Worm (Caenorhabditis elegans) whole organism, early embryonic: Measurements from ENCODE around the gene klf-2.

Experiments
- B0310.2 ChIP-seq: sonication (generic microtip); optimal IDR thresholded peaks from 2 replicates; lab custom pipeline; 2016; ENCODE audit warnings: mild to moderate bottlenecking, missing genetic modification characterization, missing compliant biosample characterization
- ama-1 ChIP-seq: fragments of 150-350 bp; optimal IDR thresholded peaks from 2 replicates; lab custom pipeline; 2014
- ceh-13 ChIP-seq: fragments of 200-800 bp; sonication (Bioruptor generic); optimal IDR thresholded peaks from 2 replicates; lab custom pipeline; 2018; ENCODE audit warnings: mild to moderate bottlenecking, missing genetic modification characterization, missing compliant biosample characterization
- ceh-36 ChIP-seq: sonication (generic microtip); optimal IDR thresholded peaks from 2 replicates; lab custom pipeline; 2016; ENCODE audit warnings: missing genetic modification characterization, inconsistent platforms, missing compliant biosample characterization
- flt-1 ChIP-seq: fragments of 200-800 bp; sonication (Bioruptor generic); IDR thresholded peaks from 2 replicates; pipeline ENCODE4 v1.3.6; 2022; ENCODE audit warnings: missing genetic modification characterization, missing compliant biosample characterization
- hmbx-1 ChIP-seq: sonication (generic microtip); optimal IDR thresholded peaks from 2 replicates; lab custom pipeline; 2016; ENCODE audit warnings: mild to moderate bottlenecking, missing genetic modification characterization, missing compliant biosample characterization
- hmg-4 ChIP-seq: fragments of 200-800 bp; sonication (Bioruptor generic); optimal IDR thresholded peaks from 2 replicates; lab custom pipeline; 2018; ENCODE audit warnings: mild to moderate bottlenecking, missing genetic modification characterization, missing compliant biosample characterization
- hnd-1 ChIP-seq: sonication (generic microtip); optimal IDR thresholded peaks from 2 replicates; lab custom pipeline; 2016; ENCODE audit warnings: missing genetic modification characterization, missing compliant biosample characterization
- sea-1 ChIP-seq: fragments of 200-800 bp; sonication (Bioruptor generic); conservative IDR thresholded peaks from 2 replicates; pipeline ENCODE4 v1.3.6; 2022; ENCODE audit warnings: missing genetic modification characterization, missing compliant biosample characterization
- tra-4 ChIP-seq: sonication (generic microtip); optimal IDR thresholded peaks from 2 replicates; lab custom pipeline; 2017; ENCODE audit warnings: missing genetic modification characterization, missing compliant biosample characterization

DNA sequence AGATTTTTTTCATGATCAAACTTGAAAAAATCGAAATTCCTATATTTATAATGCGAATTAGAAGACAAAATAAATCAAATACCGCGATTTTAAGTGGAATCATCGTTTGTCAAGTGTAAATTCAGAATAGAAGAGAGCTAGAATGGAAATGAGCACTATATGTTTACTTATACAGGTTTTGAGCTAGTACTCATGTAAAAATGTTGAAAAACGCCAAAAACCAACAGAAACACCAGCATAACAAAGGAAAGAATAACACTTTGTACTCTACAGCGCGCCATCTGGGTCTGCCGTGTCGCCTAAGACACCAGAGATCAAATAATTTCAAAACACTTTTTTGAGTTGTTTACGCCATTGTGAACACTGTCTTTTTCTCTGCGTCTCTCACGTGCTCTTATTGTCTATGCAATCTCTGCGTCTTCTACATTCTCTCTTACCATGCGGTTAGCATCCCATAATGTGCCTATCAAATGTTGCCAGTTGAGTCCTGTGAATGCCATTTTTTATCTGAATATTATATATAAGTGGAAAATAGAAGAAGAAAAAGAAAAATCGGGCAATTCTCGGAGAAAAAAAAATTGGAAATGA, 43.4 kb downstream of the klf-2 start, which contains the start of gene ipla-3:
- TF ChIP-seq sea-1 (GFP tag; lab: Robert Waterston, UW) (no peak), B0310.2 (tag; lab: Kevin White, UChicago) (no peak), ceh-13 (GFP tag; lab: Kevin White, UChicago) (no peak), ama-1 (lab: Kevin White, UChicago) (no peak), hmg-4 (no peak), tra-4 (tag; lab: Kevin White, UChicago) (no peak), flt-1 (no peak), hmbx-1 (tag; lab: Kevin White, UChicago) (no peak), ceh-36 (tag; lab: Kevin White, UChicago) (no peak), hnd-1 (tag; lab: Kevin White, UChicago) (no peak)
